Fruit fly (Drosophila melanogaster) whole organism, embryonic: Measurements from ENCODE around the gene Rab39.

ENCODE experiments used
- CG1603 ChIP-seq: fragments of 200-800 bp; sonication (Bioruptor generic); optimal IDR thresholded peaks from 2 replicates; lab custom pipeline; 2019; ENCODE audit warnings: missing biosample characterization, mild to moderate bottlenecking, missing genetic modification characterization, moderate library complexity
- CG34224 ChIP-seq: fragments of 200-800 bp; sonication (Bioruptor generic); IDR thresholded peaks from 3 replicates; pipeline ENCODE4 v1.3.6; 2022; ENCODE audit warnings: missing biosample characterization, missing genetic modification characterization; ENCODE audit not compliant: partially characterized antibody

dm6 chrX:7728251-7729164 is 6.2 kb upstream of the Rab39 start, which contains the start of the genes NELF-B and CG12155:
- TF ChIP-seq CG34224 = 0 out of 3 replicates have a peak, but pooled peaks have one; percentile 37
- no peak for TF ChIP-seq CG1603
